Worm (Caenorhabditis elegans) whole organism, L4 larva: Measurements from ENCODE around the gene gldi-9.
A peak's percentile ranks its signal among the peaks of the same experiment; 100 is the strongest.

Experiments
- F37D6.2 ChIP-seq: sonication (generic microtip); optimal IDR thresholded peaks from 2 replicates; lab custom pipeline; 2016; ENCODE audit warnings: mild to moderate bottlenecking, missing genetic modification characterization, missing compliant biosample characterization
- ceh-62 ChIP-seq: sonication (generic microtip); optimal IDR thresholded peaks from 2 replicates; lab custom pipeline; 2017; ENCODE audit warnings: missing biosample characterization, missing genetic modification characterization
- dve-1 ChIP-seq: sonication (generic microtip); optimal IDR thresholded peaks from 2 replicates; lab custom pipeline; 2017; ENCODE audit warnings: antibody characterized with exemption, mild to moderate bottlenecking, missing genetic modification characterization, missing compliant biosample characterization; ENCODE audit not compliant: insufficient read depth
- lin-13 ChIP-seq: fragments of 150-350 bp; optimal IDR thresholded peaks from 2 replicates; lab custom pipeline; 2014; ENCODE audit warnings: missing biosample characterization, missing genetic modification reagents, missing genetic modification characterization
- nhr-237 ChIP-seq: sonication (generic microtip); optimal IDR thresholded peaks from 2 replicates; lab custom pipeline; 2017; ENCODE audit warnings: missing biosample characterization, missing genetic modification characterization
- set-16 ChIP-seq: fragments of 200-800 bp; sonication (Bioruptor generic); IDR thresholded peaks from 2 replicates; pipeline ENCODE4 v1.3.6; 2022; ENCODE audit warnings: missing genetic modification reagents, missing genetic modification characterization, missing compliant biosample characterization

DNA sequence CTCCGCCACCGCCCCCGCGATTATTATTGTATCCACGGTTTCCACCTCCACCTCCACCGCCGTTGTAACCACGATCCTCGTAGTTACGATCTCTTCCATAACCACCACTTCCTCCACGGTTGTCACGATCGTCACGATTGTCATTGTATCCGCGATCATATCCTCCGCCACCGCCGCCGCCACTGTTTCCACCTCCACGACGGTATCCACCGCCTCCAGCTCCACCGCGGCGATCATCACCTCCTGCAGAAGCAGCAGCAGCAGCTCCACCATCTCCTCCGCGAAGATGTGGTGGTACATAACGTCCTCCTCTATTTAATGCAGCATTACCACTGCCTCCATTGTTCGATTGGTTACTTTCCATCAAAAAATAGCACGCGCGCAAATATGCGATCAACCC, 22.5 kb upstream of the gldi-9 start, which contains the start of gene laf-1:
- no peak for TF ChIP-seq dve-1 (tag; lab: Kevin White, UChicago)
- peak; percentile 87 for TF ChIP-seq set-16
- TF ChIP-seq nhr-237 (tag; lab: Kevin White, UChicago): no peak
- TF ChIP-seq ceh-62 (tag; lab: Kevin White, UChicago): no peak
- TF ChIP-seq F37D6.2 (tag; lab: Kevin White, UChicago): no peak
- no peak for TF ChIP-seq lin-13 (GFP tag; lab: Kevin White, UChicago)
